Worm (Caenorhabditis elegans) whole organism, L2 larva: ENCODE data around the gene cec-5.
A peak's percentile ranks its signal among the peaks of the same experiment; 100 is the strongest.

Source experiments
- C34F6.9 ChIP-seq: fragments of 150-350 bp; optimal IDR thresholded peaks from 2 replicates; lab custom pipeline; 2014; ENCODE audit warnings: missing biosample characterization, missing genetic modification characterization
- F13H6.1 ChIP-seq: sonication (generic microtip); optimal IDR thresholded peaks from 2 replicates; lab custom pipeline; 2016; ENCODE audit warnings: missing genetic modification characterization, missing compliant biosample characterization
- R02D3.7 ChIP-seq: fragments of 150-350 bp; optimal IDR thresholded peaks from 2 replicates; lab custom pipeline; 2014; ENCODE audit warnings: missing biosample characterization, missing genetic modification characterization
- Y55F3AM.14 ChIP-seq: fragments of 200-800 bp; sonication (Bioruptor generic); optimal IDR thresholded peaks from 2 replicates; lab custom pipeline; 2018; ENCODE audit warnings: mild to moderate bottlenecking, missing genetic modification characterization, missing compliant biosample characterization
- ZK546.5 ChIP-seq: sonication (generic microtip); optimal IDR thresholded peaks from 2 replicates; lab custom pipeline; 2017; ENCODE audit warnings: missing biosample characterization, missing genetic modification characterization
- alr-1 ChIP-seq: fragments of 150-350 bp; optimal IDR thresholded peaks from 2 replicates; lab custom pipeline; 2014; ENCODE audit warnings: missing biosample characterization, missing genetic modification characterization
- blmp-1 ChIP-seq: sonication (generic microtip); optimal IDR thresholded peaks from 2 replicates; lab custom pipeline; 2017; ENCODE audit warnings: missing genetic modification characterization, mild to moderate bottlenecking, missing compliant biosample characterization, antibody characterized with exemption, moderate library complexity; ENCODE audit not compliant: insufficient read depth
- ceh-16 ChIP-seq: fragments of 150-350 bp; optimal IDR thresholded peaks from 2 replicates; lab custom pipeline; 2014; ENCODE audit warnings: missing biosample characterization, missing genetic modification characterization
- ceh-82 ChIP-seq: fragments of 150-350 bp; optimal IDR thresholded peaks from 2 replicates; lab custom pipeline; 2014; ENCODE audit warnings: missing biosample characterization, missing genetic modification characterization
- crh-2 ChIP-seq: sonication (generic microtip); optimal IDR thresholded peaks from 2 replicates; lab custom pipeline; 2017; ENCODE audit warnings: missing biosample characterization, missing genetic modification characterization
- dmd-4 ChIP-seq: sonication (generic microtip); optimal IDR thresholded peaks from 2 replicates; lab custom pipeline; 2017; ENCODE audit warnings: missing biosample characterization, missing genetic modification characterization
- egl-27 ChIP-seq: sonication (generic microtip); optimal IDR thresholded peaks from 3 replicates; lab custom pipeline; 2017; ENCODE audit warnings: missing biosample characterization, missing genetic modification reagents, missing genetic modification characterization
- elt-1 ChIP-seq: fragments of 150-350 bp; optimal IDR thresholded peaks from 2 replicates; lab custom pipeline; 2014; ENCODE audit warnings: missing biosample characterization, missing genetic modification characterization
- elt-3 ChIP-seq: sonication (generic microtip); optimal IDR thresholded peaks from 2 replicates; lab custom pipeline; 2017; ENCODE audit warnings: missing biosample characterization, missing genetic modification characterization
- fos-1 ChIP-seq: fragments of 150-350 bp; optimal IDR thresholded peaks from 2 replicates; lab custom pipeline; 2014; ENCODE audit warnings: missing biosample characterization, missing genetic modification characterization
- gmeb-1 ChIP-seq: fragments of 150-350 bp; optimal IDR thresholded peaks from 2 replicates; lab custom pipeline; 2014; ENCODE audit warnings: missing biosample characterization, missing genetic modification characterization
- lin-13 ChIP-seq: fragments of 150-350 bp; optimal IDR thresholded peaks from 2 replicates; lab custom pipeline; 2014; ENCODE audit warnings: missing biosample characterization, missing genetic modification reagents, missing genetic modification characterization
- lin-39 ChIP-seq: fragments of 150-350 bp; optimal IDR thresholded peaks from 2 replicates; lab custom pipeline; 2014; ENCODE audit warnings: missing biosample characterization, missing genetic modification reagents, missing genetic modification characterization
- lsy-2 ChIP-seq, 2 experiments: fragments of 150-350 bp in 1 of 2; sonication (generic microtip) in 1 of 2; optimal IDR thresholded peaks; 2 replicates each; lab custom pipeline; 2014 to 2017; ENCODE audit warnings: missing biosample characterization in 2 of 2, missing genetic modification characterization in 2 of 2
- mab-5 ChIP-seq: fragments of 150-350 bp; optimal IDR thresholded peaks from 2 replicates; lab custom pipeline; 2014; ENCODE audit warnings: missing biosample characterization, missing genetic modification characterization
- mbf-1 ChIP-seq: sonication (generic microtip); optimal IDR thresholded peaks from 2 replicates; lab custom pipeline; 2017; ENCODE audit warnings: missing biosample characterization, missing genetic modification characterization
- mdl-1 ChIP-seq, 2 experiments: fragments of 150-350 bp in 1 of 2; sonication (generic microtip) in 1 of 2; optimal IDR thresholded peaks; 2 replicates each; lab custom pipeline; 2017; ENCODE audit warnings: missing biosample characterization in 2 of 2, missing genetic modification characterization in 2 of 2
- nhr-10 ChIP-seq: sonication (generic microtip); optimal IDR thresholded peaks from 2 replicates; lab custom pipeline; 2017; ENCODE audit warnings: missing biosample characterization, missing genetic modification characterization
- nhr-11 ChIP-seq: fragments of 150-350 bp; optimal IDR thresholded peaks from 2 replicates; lab custom pipeline; 2014; ENCODE audit warnings: missing biosample characterization, missing genetic modification characterization
- nhr-12 ChIP-seq: fragments of 150-350 bp; optimal IDR thresholded peaks from 2 replicates; lab custom pipeline; 2014; ENCODE audit warnings: missing biosample characterization, missing genetic modification characterization
- nhr-21 ChIP-seq: fragments of 150-350 bp; optimal IDR thresholded peaks from 2 replicates; lab custom pipeline; 2014; ENCODE audit warnings: missing biosample characterization, missing genetic modification characterization
- nhr-23 ChIP-seq: fragments of 150-350 bp; optimal IDR thresholded peaks from 2 replicates; lab custom pipeline; 2014; ENCODE audit warnings: missing biosample characterization, missing genetic modification reagents, missing genetic modification characterization
- nhr-237 ChIP-seq: fragments of 150-350 bp; optimal IDR thresholded peaks from 2 replicates; lab custom pipeline; 2014; ENCODE audit warnings: missing biosample characterization, missing genetic modification characterization
- nhr-25 ChIP-seq: fragments of 150-350 bp; sonication (generic microtip); optimal IDR thresholded peaks from 3 replicates; lab custom pipeline; 2014; ENCODE audit warnings: missing biosample characterization, missing genetic modification characterization
- nhr-77 ChIP-seq: fragments of 150-350 bp; optimal IDR thresholded peaks from 2 replicates; lab custom pipeline; 2014; ENCODE audit warnings: missing biosample characterization, missing genetic modification characterization
- skn-1 ChIP-seq: sonication (generic microtip); optimal IDR thresholded peaks from 2 replicates; lab custom pipeline; 2017; ENCODE audit warnings: missing biosample characterization, missing genetic modification characterization
- sma-3 ChIP-seq: sonication (generic microtip); optimal IDR thresholded peaks from 2 replicates; lab custom pipeline; 2016; ENCODE audit warnings: missing genetic modification reagents, missing genetic modification characterization, missing compliant biosample characterization
- sma-9 ChIP-seq, 2 experiments: fragments of 150-350 bp in 1 of 2; sonication (generic microtip) in 1 of 2; optimal IDR thresholded peaks; 2 replicates each; lab custom pipeline; 2014 to 2016; ENCODE audit warnings: missing genetic modification characterization in 2 of 2, mild to moderate bottlenecking in 1 of 2, missing biosample characterization in 1 of 2, missing compliant biosample characterization in 1 of 2, missing genetic modification reagents in 1 of 2, moderate library complexity in 1 of 2
- snpc-4 ChIP-seq: fragments of 150-350 bp; optimal IDR thresholded peaks from 2 replicates; lab custom pipeline; 2014; ENCODE audit warnings: missing biosample characterization, missing genetic modification characterization
- unc-39 ChIP-seq: fragments of 150-350 bp; optimal IDR thresholded peaks from 2 replicates; lab custom pipeline; 2014; ENCODE audit warnings: missing biosample characterization, missing genetic modification characterization
- unc-55 ChIP-seq: fragments of 150-350 bp; sonication (generic microtip); optimal IDR thresholded peaks from 3 replicates; lab custom pipeline; 2014; ENCODE audit warnings: missing biosample characterization, missing genetic modification reagents, missing genetic modification characterization
- unc-62 ChIP-seq: fragments of 150-350 bp; optimal IDR thresholded peaks from 2 replicates; lab custom pipeline; 2014; ENCODE audit warnings: missing biosample characterization, missing genetic modification reagents, missing genetic modification characterization
- zag-1 ChIP-seq: fragments of 150-350 bp; optimal IDR thresholded peaks from 2 replicates; lab custom pipeline; 2014; ENCODE audit warnings: missing biosample characterization, missing genetic modification characterization
- ztf-1 ChIP-seq: fragments of 200-800 bp; sonication (Bioruptor generic); conservative IDR thresholded peaks from 2 replicates; pipeline ENCODE4 v1.3.6; 2022; ENCODE audit warnings: missing genetic modification characterization, missing compliant biosample characterization
- ztf-11 ChIP-seq: sonication (generic microtip); optimal IDR thresholded peaks from 2 replicates; lab custom pipeline; 2017; ENCODE audit warnings: missing biosample characterization, missing genetic modification characterization
- ztf-4 ChIP-seq: fragments of 150-350 bp; optimal IDR thresholded peaks from 2 replicates; lab custom pipeline; 2014; ENCODE audit warnings: missing biosample characterization, missing genetic modification characterization

Gene cec-5

ce11 chrIV:7559237-7559636 lies 20.7 kb downstream of the cec-5 start:
- TF ChIP-seq ztf-11 (tag; lab: Kevin White, UChicago) (no peak), zag-1 (tag; lab: Kevin White, UChicago) (no peak), blmp-1 (tag; lab: Kevin White, UChicago) (no peak)
- TF ChIP-seq, all 48 proteins: peak for 0

- TF ChIP-seq C34F6.9 (tag; lab: Kevin White, UChicago) (no peak), mab-5 (tag; lab: Kevin White, UChicago) (no peak), R02D3.7 (tag; lab: Kevin White, UChicago) (no peak), gmeb-1 (tag; lab: Kevin White, UChicago) (no peak)
These were observed 21.3 kb downstream of the cec-5 start for ce11 chrIV:7558653-7559052.

ce11 chrIV:7556265-7556866 lies 23.5 kb downstream of the cec-5 start, which contains the start of the genes F49E8.7, F49E8.8 and nprl-2:
F49E8.7 (minus strand) TSS chrIV:7556365.
F49E8.8 (plus strand) TSS chrIV:7556637.
nprl-2 (plus strand) TSS chrIV:7556816.
- TF ChIP-seq lin-13 (GFP tag; lab: Kevin White, UChicago) (no peak), C34F6.9 (tag; lab: Kevin White, UChicago) (peak; percentile 7)

- TF ChIP-seq mbf-1 (tag; lab: Kevin White, UChicago) (no peak), lin-39 (no peak), unc-55 (GFP tag; lab: Kevin White, UChicago) (peak; percentile 53), ztf-1 (GFP tag; lab: Robert Waterston, UW) (no peak), nhr-21 (tag; lab: Kevin White, UChicago) (peak; percentile 2), elt-1 (tag; lab: Kevin White, UChicago) (no peak), skn-1 (tag; lab: Kevin White, UChicago) (no peak), ceh-16 (tag; lab: Kevin White, UChicago) (no peak), sma-9 (GFP tag; optimal IDR thresholded peaks at IDR 0.05; lab: Kevin White, UChicago) (no peak), sma-9 (tag; optimal IDR thresholded peaks at IDR 0.05; lab: Kevin White, UChicago) (no peak), ceh-82 (tag; lab: Kevin White, UChicago) (no peak), zag-1 (tag; lab: Kevin White, UChicago) (no peak), C34F6.9 (tag; lab: Kevin White, UChicago) (peak; percentile 43), ztf-4 (tag; lab: Kevin White, UChicago) (no peak), lsy-2 (tag; optimal IDR thresholded peaks at IDR 0.05; lab: Kevin White, UChicago) (peak in 1 of 2 experiments; percentile 4), gmeb-1 (tag; lab: Kevin White, UChicago) (no peak)
- TF ChIP-seq, all 48 proteins: peak for 4
These were observed 25.6 kb downstream of the cec-5 start, which contains the start of gene F49E8.6 for ce11 chrIV:7554351-7554750. F49E8.6 (minus strand) TSS chrIV:7554667.

- TF ChIP-seq mdl-1 (tag; optimal IDR thresholded peaks at IDR 0.05; lab: Kevin White, UChicago) = no peak
- TF ChIP-seq sma-3 (GFP tag; lab: Kevin White, UChicago) = peak; percentile 14
- TF ChIP-seq nhr-11 (tag; lab: Kevin White, UChicago) = no peak
- TF ChIP-seq nhr-10 = no peak
- no peak for TF ChIP-seq egl-27 (tag; lab: Kevin White, UChicago)
- TF ChIP-seq Y55F3AM.14 (GFP tag; lab: Kevin White, UChicago) = no peak
- TF ChIP-seq ztf-4 (tag; lab: Kevin White, UChicago) = no peak
- TF ChIP-seq unc-39 (tag; lab: Kevin White, UChicago) = no peak
- TF ChIP-seq alr-1 (tag; lab: Kevin White, UChicago) = no peak
- TF ChIP-seq nhr-77 (tag; lab: Kevin White, UChicago) = no peak
- TF ChIP-seq dmd-4 (tag; lab: Kevin White, UChicago) = no peak
- no peak for TF ChIP-seq skn-1 (tag; lab: Kevin White, UChicago)
- TF ChIP-seq nhr-21 (tag; lab: Kevin White, UChicago) = peak; percentile 58
- no peak for TF ChIP-seq ZK546.5 (tag; lab: Kevin White, UChicago)
- no peak for TF ChIP-seq nhr-12 (tag; lab: Kevin White, UChicago)
- TF ChIP-seq nhr-25 (tag; lab: Kevin White, UChicago) = no peak
- TF ChIP-seq sma-9 (GFP tag; optimal IDR thresholded peaks at IDR 0.05; lab: Kevin White, UChicago) = peak; percentile 47
- TF ChIP-seq sma-9 (tag; optimal IDR thresholded peaks at IDR 0.05; lab: Kevin White, UChicago) = no peak
- no peak for TF ChIP-seq ztf-11 (tag; lab: Kevin White, UChicago)
- no peak for TF ChIP-seq mab-5 (tag; lab: Kevin White, UChicago)
- peak in 1 of 2 experiments; percentile 63 for TF ChIP-seq lsy-2 (tag; optimal IDR thresholded peaks at IDR 0.05; lab: Kevin White, UChicago)
- TF ChIP-seq F13H6.1 = peak; percentile 53
- no peak for TF ChIP-seq nhr-23 (tag; lab: Kevin White, UChicago)
- TF ChIP-seq mbf-1 (tag; lab: Kevin White, UChicago) = no peak
- no peak for TF ChIP-seq ceh-16 (tag; lab: Kevin White, UChicago)
- TF ChIP-seq crh-2 (tag; lab: Kevin White, UChicago) = peak; percentile 76
- TF ChIP-seq ceh-82 (tag; lab: Kevin White, UChicago) = no peak
- TF ChIP-seq unc-62 (GFP tag; lab: Kevin White, UChicago) = no peak
- peak; percentile 51 for TF ChIP-seq fos-1
- TF ChIP-seq nhr-237 (tag; lab: Kevin White, UChicago) = no peak
- no peak for TF ChIP-seq snpc-4 (tag; lab: Kevin White, UChicago)
- no peak for TF ChIP-seq elt-3 (tag; lab: Kevin White, UChicago)
These were observed 26.9 kb downstream of the cec-5 start, which contains the start of gene dif-1 for ce11 chrIV:7552958-7553553. dif-1 (minus strand) TSS chrIV:7553008.
